Worm (Caenorhabditis elegans) whole organism, early embryonic: ENCODE measurements around the gene C55A1.6.
"Not testable (repeated sequence)": the region's sequence is repeated elsewhere in the genome, so short reads cannot be mapped to it uniquely, and the experiment has no call there.

Experiments
- aly-1 ChIP-seq: sonication (generic microtip); optimal IDR thresholded peaks from 2 replicates; lab custom pipeline; 2016; ENCODE audit warnings: missing genetic modification characterization, missing compliant biosample characterization
- ets-7 ChIP-seq: sonication (generic microtip); optimal IDR thresholded peaks from 2 replicates; lab custom pipeline; 2016; ENCODE audit warnings: missing genotype, missing genetic modification characterization, missing compliant biosample characterization
- flt-1 ChIP-seq: fragments of 200-800 bp; sonication (Bioruptor generic); IDR thresholded peaks from 2 replicates; pipeline ENCODE4 v1.3.6; 2022; ENCODE audit warnings: missing genetic modification characterization, missing compliant biosample characterization
- hmg-4 ChIP-seq: fragments of 200-800 bp; sonication (Bioruptor generic); optimal IDR thresholded peaks from 2 replicates; lab custom pipeline; 2018; ENCODE audit warnings: mild to moderate bottlenecking, missing genetic modification characterization, missing compliant biosample characterization
- pes-1 ChIP-seq: fragments of 200-800 bp; sonication (Bioruptor generic); IDR thresholded peaks from 2 replicates; pipeline ENCODE4 v1.3.6; 2022; ENCODE audit warnings: missing genetic modification reagents, missing genetic modification characterization, missing compliant biosample characterization
- tbx-37 ChIP-seq: fragments of 200-800 bp; sonication (Bioruptor generic); conservative IDR thresholded peaks from 2 replicates; pipeline ENCODE4 v1.3.6; 2022; ENCODE audit warnings: missing genetic modification reagents, missing genetic modification characterization, missing compliant biosample characterization
- tra-4 ChIP-seq: sonication (generic microtip); optimal IDR thresholded peaks from 2 replicates; lab custom pipeline; 2017; ENCODE audit warnings: missing genetic modification characterization, missing compliant biosample characterization

ce11 chrV:15668200-15668599 is 20.4 kb downstream of the C55A1.6 start, which contains the start of gene F53E4.1:
- not testable (repeated sequence) for TF ChIP-seq tbx-37 (GFP tag; lab: Robert Waterston, UW); aly-1; ets-7 (tag; lab: Kevin White, UChicago); pes-1 (GFP tag; lab: Robert Waterston, UW); flt-1; hmg-4 (GFP tag; lab: Kevin White, UChicago); tra-4 (tag; lab: Kevin White, UChicago)
